Worm (Caenorhabditis elegans): Measurements from ENCODE around the gene nlp-6.

- TF ChIP-seq tab-1 (GFP tag; IDR thresholded peaks at IDR 0.05) (no peak), med-1 (GFP tag; optimal IDR thresholded peaks at IDR 0.05; ENCODE audit: insufficient read depth) (no peak), flt-1 (GFP tag; IDR thresholded peaks at IDR 0.05) (no peak), cog-1 (tag; optimal IDR thresholded peaks at IDR 0.05) (no peak)
Measured at ce11 chrX:17631703-17632102, 30.5 kb upstream of the nlp-6 start.

Measured in whole organism, midembryonic.